Fruit fly (Drosophila melanogaster) whole organism, embryonic: Measurements from ENCODE around the gene CG33796.

Source experiments
- MESR4 ChIP-seq: fragments of 200-800 bp; sonication (Bioruptor generic); optimal IDR thresholded peaks from 2 replicates; lab custom pipeline; 2018; ENCODE audit warnings: missing biosample characterization, mild to moderate bottlenecking, missing genetic modification characterization, moderate library complexity
- YL-1 ChIP-seq: fragments of 200-800 bp; sonication (Bioruptor generic); optimal IDR thresholded peaks from 3 replicates; lab custom pipeline; 2017; ENCODE audit warnings: missing biosample characterization, mild to moderate bottlenecking, missing genetic modification characterization
- chn ChIP-seq: fragments of 200-800 bp; sonication (Bioruptor generic); optimal IDR thresholded peaks from 2 replicates; lab custom pipeline; 2016; ENCODE audit warnings: missing biosample characterization, missing genetic modification characterization
- sens-2 ChIP-seq: fragments of 200-800 bp; sonication (Bioruptor generic); IDR thresholded peaks from 2 replicates; pipeline ENCODE4 v1.3.6; 2022; ENCODE audit warnings: missing biosample characterization, missing genetic modification characterization

dm6 chr3L:16172809-16173276 lies 2.9 kb upstream of the CG33796 start:
- TF ChIP-seq MESR4 (GFP tag; lab: Kevin White, UChicago) = no peak
- TF ChIP-seq chn (GFP tag; lab: Kevin White, UChicago) = no peak
- no peak for TF ChIP-seq YL-1 (GFP tag; lab: Kevin White, UChicago)
- TF ChIP-seq sens-2 (GFP tag; lab: Robert Waterston, UW) = no peak
